Worm (Caenorhabditis elegans) whole organism, L4 larva: ENCODE measurements around the gene stau-1.

Experiments
- F10B5.3 ChIP-seq: sonication (generic microtip); optimal IDR thresholded peaks from 2 replicates; lab custom pipeline; 2016; ENCODE audit warnings: mild to moderate bottlenecking, missing genetic modification characterization, missing compliant biosample characterization
- R02D3.7 ChIP-seq: fragments of 150-350 bp; sonication (generic microtip); optimal IDR thresholded peaks from 3 replicates; lab custom pipeline; 2014; ENCODE audit warnings: missing biosample characterization, missing genetic modification characterization
- Y48G9A.11 ChIP-seq: fragments of 200-800 bp; sonication (Bioruptor generic); IDR thresholded peaks from 2 replicates; pipeline ENCODE4 v1.3.6; 2022; ENCODE audit warnings: missing genetic modification reagents, missing genetic modification characterization, missing compliant biosample characterization
- Y5F2A.4 ChIP-seq: fragments of 200-800 bp; sonication (Bioruptor generic); optimal IDR thresholded peaks from 2 replicates; lab custom pipeline; 2018; ENCODE audit warnings: mild to moderate bottlenecking, missing genetic modification characterization, missing compliant biosample characterization
- Y75B8A.6 ChIP-seq: fragments of 200-800 bp; sonication (Bioruptor generic); IDR thresholded peaks from 2 replicates; pipeline ENCODE4 v1.3.6; 2022; ENCODE audit warnings: missing genetic modification reagents, missing genetic modification characterization, missing compliant biosample characterization
- ama-1 ChIP-seq: fragments of 150-350 bp; optimal IDR thresholded peaks from 2 replicates; lab custom pipeline; 2014; ENCODE audit warnings: inconsistent platforms, mixed read lengths
- arid-1 ChIP-seq: fragments of 200-800 bp; sonication (Bioruptor generic); conservative IDR thresholded peaks from 2 replicates; pipeline ENCODE4 v1.3.6; 2022; ENCODE audit warnings: missing genetic modification reagents, missing genetic modification characterization, missing compliant biosample characterization
- attf-4 ChIP-seq: sonication (generic microtip); optimal IDR thresholded peaks from 3 replicates; lab custom pipeline; 2017; ENCODE audit warnings: missing biosample characterization, missing genetic modification characterization
- ceh-32 ChIP-seq: sonication (generic microtip); optimal IDR thresholded peaks from 2 replicates; lab custom pipeline; 2016; ENCODE audit warnings: mild to moderate bottlenecking, missing genetic modification characterization, missing compliant biosample characterization; ENCODE audit not compliant: poor library complexity
- ces-1 ChIP-seq: fragments of 150-350 bp; sonication (generic microtip); optimal IDR thresholded peaks from 4 replicates; lab custom pipeline; 2014; ENCODE audit warnings: missing biosample characterization, missing genetic modification reagents, missing genetic modification characterization
- ctbp-1 ChIP-seq: fragments of 200-800 bp; sonication (Bioruptor generic); IDR thresholded peaks from 2 replicates; pipeline ENCODE4 v1.3.6; 2022; ENCODE audit warnings: missing genetic modification reagents, missing genetic modification characterization, missing compliant biosample characterization
- daf-12 ChIP-seq: fragments of 150-350 bp; optimal IDR thresholded peaks from 2 replicates; lab custom pipeline; 2014; ENCODE audit warnings: missing biosample characterization, missing genetic modification reagents, missing genetic modification characterization
- daf-19 ChIP-seq: fragments of 200-800 bp; sonication (Bioruptor generic); conservative IDR thresholded peaks from 2 replicates; pipeline ENCODE4 v1.3.6; 2022; ENCODE audit warnings: missing genetic modification characterization, missing compliant biosample characterization
- daf-8 ChIP-seq: fragments of 200-800 bp; sonication (Bioruptor generic); IDR thresholded peaks from 2 replicates; pipeline ENCODE4 v1.3.6; 2022; ENCODE audit warnings: missing genetic modification characterization, missing compliant biosample characterization
- dmd-6 ChIP-seq: fragments of 200-800 bp; sonication (Bioruptor generic); IDR thresholded peaks from 2 replicates; pipeline ENCODE4 v1.3.6; 2022; ENCODE audit warnings: missing genetic modification reagents, missing genetic modification characterization, missing compliant biosample characterization
- duxl-1 ChIP-seq: sonication (generic microtip); optimal IDR thresholded peaks from 2 replicates; lab custom pipeline; 2016; ENCODE audit warnings: mild to moderate bottlenecking, missing genetic modification characterization, moderate library complexity, missing compliant biosample characterization; ENCODE audit not compliant: poor library complexity
- egl-27 ChIP-seq: sonication (generic microtip); optimal IDR thresholded peaks from 3 replicates; lab custom pipeline; 2017; ENCODE audit warnings: missing biosample characterization, missing genetic modification reagents, missing genetic modification characterization
- egl-43 ChIP-seq: fragments of 200-800 bp; sonication (Bioruptor generic); IDR thresholded peaks from 2 replicates; pipeline ENCODE4 v1.3.6; 2022; ENCODE audit warnings: missing genetic modification reagents, missing genetic modification characterization, missing compliant biosample characterization
- fkh-10 ChIP-seq: fragments of 150-350 bp; optimal IDR thresholded peaks from 2 replicates; lab custom pipeline; 2014; ENCODE audit warnings: missing biosample characterization, missing genetic modification reagents, missing genetic modification characterization
- hlh-11 ChIP-seq: fragments of 200-800 bp; sonication (Bioruptor generic); optimal IDR thresholded peaks from 2 replicates; lab custom pipeline; 2018; ENCODE audit warnings: mild to moderate bottlenecking, missing genetic modification characterization, missing compliant biosample characterization
- hlh-30 ChIP-seq: sonication (generic microtip); optimal IDR thresholded peaks from 2 replicates; lab custom pipeline; 2017; ENCODE audit warnings: antibody characterized with exemption, mild to moderate bottlenecking, missing genetic modification characterization, missing compliant biosample characterization; ENCODE audit not compliant: insufficient read depth
- lin-13 ChIP-seq: fragments of 150-350 bp; optimal IDR thresholded peaks from 2 replicates; lab custom pipeline; 2014; ENCODE audit warnings: missing biosample characterization, missing genetic modification reagents, missing genetic modification characterization
- lir-3 ChIP-seq: sonication (generic microtip); optimal IDR thresholded peaks from 2 replicates; lab custom pipeline; 2016; ENCODE audit warnings: mild to moderate bottlenecking, missing genetic modification characterization, missing compliant biosample characterization
- lsy-2 ChIP-seq, 2 experiments: fragments of 150-350 bp in 1 of 2; sonication (generic microtip) in 1 of 2; optimal IDR thresholded peaks; 2 replicates each; lab custom pipeline; 2014 to 2017; ENCODE audit warnings: missing biosample characterization in 2 of 2, missing genetic modification characterization in 2 of 2
- madf-5 ChIP-seq, 2 experiments: fragments of 200-800 bp; sonication (Bioruptor generic); IDR thresholded peaks; 2 replicates each; pipeline ENCODE4 v1.3.6; 2022; ENCODE audit warnings: missing compliant biosample characterization in 2 of 2, missing genetic modification characterization in 2 of 2
- mdl-1 ChIP-seq, 2 experiments: fragments of 150-350 bp in 1 of 2; sonication (generic microtip) in 1 of 2; optimal IDR thresholded peaks; 2 replicates each; lab custom pipeline; 2014 to 2017; ENCODE audit warnings: missing biosample characterization in 2 of 2, missing genetic modification characterization in 2 of 2
- mep-1 ChIP-seq: fragments of 150-350 bp; sonication (generic microtip); optimal IDR thresholded peaks from 3 replicates; lab custom pipeline; 2014; ENCODE audit warnings: missing biosample characterization, missing genetic modification characterization
- nhr-10 ChIP-seq: fragments of 150-350 bp; optimal IDR thresholded peaks from 2 replicates; lab custom pipeline; 2014; ENCODE audit warnings: missing biosample characterization, missing genetic modification characterization
- nhr-102 ChIP-seq: sonication (generic microtip); optimal IDR thresholded peaks from 2 replicates; lab custom pipeline; 2016; ENCODE audit warnings: mild to moderate bottlenecking, missing genetic modification characterization, moderate library complexity, missing compliant biosample characterization
- nhr-11 ChIP-seq: fragments of 150-350 bp; optimal IDR thresholded peaks from 2 replicates; lab custom pipeline; 2014; ENCODE audit warnings: missing biosample characterization, missing genetic modification characterization
- nhr-111 ChIP-seq: fragments of 200-800 bp; sonication (Bioruptor generic); optimal IDR thresholded peaks from 2 replicates; lab custom pipeline; 2018; ENCODE audit warnings: mild to moderate bottlenecking, missing genetic modification characterization, missing compliant biosample characterization
- nhr-237 ChIP-seq: sonication (generic microtip); optimal IDR thresholded peaks from 2 replicates; lab custom pipeline; 2017; ENCODE audit warnings: missing biosample characterization, missing genetic modification characterization
- nhr-28 ChIP-seq: fragments of 150-350 bp; optimal IDR thresholded peaks from 2 replicates; lab custom pipeline; 2014; ENCODE audit warnings: missing biosample characterization, missing genetic modification characterization
- nhr-42 ChIP-seq: fragments of 200-800 bp; sonication (Bioruptor generic); IDR thresholded peaks from 2 replicates; pipeline ENCODE4 v1.3.6; 2022; ENCODE audit warnings: missing genetic modification characterization, missing compliant biosample characterization
- nhr-48 ChIP-seq: sonication (generic microtip); optimal IDR thresholded peaks from 2 replicates; lab custom pipeline; 2016; ENCODE audit warnings: mild to moderate bottlenecking, missing genetic modification characterization, missing compliant biosample characterization
- nhr-6 ChIP-seq: fragments of 150-350 bp; optimal IDR thresholded peaks from 2 replicates; lab custom pipeline; 2014; ENCODE audit warnings: missing biosample characterization, missing genetic modification characterization
- pha-4 ChIP-seq, 2 experiments: fragments of 150-350 bp in 1 of 2; fragments of 200-800 bp in 1 of 2; sonication (Bioruptor generic) in 1 of 2; IDR thresholded peaks in 1 of 2; optimal IDR thresholded peaks in 1 of 2; 2 replicates each; pipeline versions ENCODE4 v1.3.6 to Lab custom; 2014 to 2022; ENCODE audit warnings: missing genetic modification characterization in 2 of 2, missing genetic modification reagents in 2 of 2, missing biosample characterization in 1 of 2, missing compliant biosample characterization in 1 of 2
- php-3 ChIP-seq: fragments of 200-800 bp; sonication (Bioruptor generic); IDR thresholded peaks from 2 replicates; pipeline ENCODE4 v1.3.6; 2022; ENCODE audit warnings: missing genetic modification reagents, missing genetic modification characterization, missing compliant biosample characterization
- pqm-1 ChIP-seq: sonication (generic microtip); optimal IDR thresholded peaks from 2 replicates; lab custom pipeline; 2017; ENCODE audit warnings: missing biosample characterization, missing genetic modification characterization
- skn-1 ChIP-seq: fragments of 150-350 bp; optimal IDR thresholded peaks from 2 replicates; lab custom pipeline; 2014; ENCODE audit warnings: missing biosample characterization, missing genetic modification characterization
- spr-1 ChIP-seq: sonication (generic microtip); optimal IDR thresholded peaks from 2 replicates; lab custom pipeline; 2016; ENCODE audit warnings: mild to moderate bottlenecking, missing genetic modification characterization, missing compliant biosample characterization
- tra-1 ChIP-seq: fragments of 200-800 bp; sonication (Bioruptor generic); IDR thresholded peaks from 2 replicates; pipeline ENCODE4 v1.3.6; 2022; ENCODE audit warnings: missing genetic modification reagents, missing genetic modification characterization, missing compliant biosample characterization
- unc-130 ChIP-seq: sonication (generic microtip); optimal IDR thresholded peaks from 2 replicates; lab custom pipeline; 2016; ENCODE audit warnings: missing genetic modification reagents, missing genetic modification characterization, missing compliant biosample characterization
- zag-1 ChIP-seq: fragments of 150-350 bp; optimal IDR thresholded peaks from 2 replicates; lab custom pipeline; 2014; ENCODE audit warnings: missing biosample characterization, missing genetic modification characterization
- zfp-3 ChIP-seq: fragments of 200-800 bp; sonication (Bioruptor generic); conservative IDR thresholded peaks from 2 replicates; pipeline ENCODE4 v1.3.6; 2022; ENCODE audit warnings: missing genetic modification reagents, missing genetic modification characterization, missing compliant biosample characterization
- ztf-11 ChIP-seq: fragments of 150-350 bp; optimal IDR thresholded peaks from 2 replicates; lab custom pipeline; 2014; ENCODE audit warnings: missing biosample characterization, missing genetic modification characterization

The stau-1 gene

ce11 chrX:1018586-1018985 is 16.5 kb downstream of the stau-1 start (continued):
- no peak for TF ChIP-seq attf-4 (tag; lab: Kevin White, UChicago)
- TF ChIP-seq lsy-2 (tag; optimal IDR thresholded peaks at IDR 0.05; lab: Kevin White, UChicago), result peak in 1 of 2 experiments; percentile 6
- TF ChIP-seq pha-4 (GFP tag; IDR thresholded peaks at IDR 0.05; lab: Robert Waterston, UW), result no peak
- TF ChIP-seq pha-4 (tag; optimal IDR thresholded peaks at IDR 0.05; lab: Kevin White, UChicago), result no peak
- no peak for TF ChIP-seq ztf-11 (tag; lab: Kevin White, UChicago)
- TF ChIP-seq Y5F2A.4, result no peak
- TF ChIP-seq ceh-32 (tag; lab: Kevin White, UChicago), result no peak
- TF ChIP-seq hlh-30, result peak; percentile 19
- TF ChIP-seq mdl-1 (tag; optimal IDR thresholded peaks at IDR 0.05; lab: Kevin White, UChicago), result peak in 1 of 2 experiments; percentile 9
- no peak for TF ChIP-seq nhr-11
- no peak for TF ChIP-seq Y48G9A.11 (GFP tag; lab: Robert Waterston, UW)
- TF ChIP-seq nhr-102 (tag; lab: Kevin White, UChicago), result no peak
- no peak for TF ChIP-seq php-3
- no peak for TF ChIP-seq lin-13 (GFP tag; lab: Kevin White, UChicago)
- TF ChIP-seq daf-12 (tag; lab: Kevin White, UChicago), result no peak
- peak; percentile 2 for TF ChIP-seq hlh-11 (tag; lab: Kevin White, UChicago)
- no peak for TF ChIP-seq dmd-6 (GFP tag; lab: Robert Waterston, UW)
- TF ChIP-seq nhr-28 (tag; lab: Kevin White, UChicago), result no peak
- no peak for TF ChIP-seq duxl-1
- TF ChIP-seq nhr-6 (tag; lab: Kevin White, UChicago), result no peak
- no peak for TF ChIP-seq egl-43
- TF ChIP-seq ctbp-1 (GFP tag; lab: Robert Waterston, UW), result peak; percentile 67; the same call in 1 of the 2 replicates
- no peak for TF ChIP-seq Y75B8A.6 (GFP tag; lab: Robert Waterston, UW)
- TF ChIP-seq nhr-10 (tag; lab: Kevin White, UChicago), result no peak
- no peak for TF ChIP-seq skn-1 (tag; lab: Kevin White, UChicago)
- no peak for TF ChIP-seq madf-5 (GFP tag; IDR thresholded peaks at IDR 0.05; lab: Robert Waterston, UW)

- TF ChIP-seq F10B5.3 (tag; lab: Kevin White, UChicago) (no peak), hlh-30 (no peak)
These were observed 17.6 kb downstream of the stau-1 start, which contains the start of the genes F55A4.13 and nlf-1 for ce11 chrX:1017456-1017855. F55A4.13 (minus strand) TSS chrX:1017556. nlf-1 (minus strand) TSS chrX:1017567.

ce11 chrX:1014708-1015107 is 20.4 kb downstream of the stau-1 start:
- TF ChIP-seq ces-1 (GFP tag; lab: Kevin White, UChicago), result peak; percentile 36
- TF ChIP-seq R02D3.7 (tag; lab: Kevin White, UChicago), result no peak
- peak; percentile 89 for TF ChIP-seq fkh-10 (GFP tag; lab: Kevin White, UChicago)
- TF ChIP-seq ctbp-1 (GFP tag; lab: Robert Waterston, UW), result peak; percentile 41; the same call in 1 of the 2 replicates
- TF ChIP-seq, all 104 proteins: peak for 3

ce11 chrX:1012385-1012866 is 22.7 kb downstream of the stau-1 start:
- TF ChIP-seq mep-1 (peak; percentile 28), zag-1 (tag; lab: Kevin White, UChicago) (no peak), attf-4 (tag; lab: Kevin White, UChicago) (no peak), daf-19 (GFP tag; lab: Robert Waterston, UW) (no peak), unc-130 (GFP tag; lab: Kevin White, UChicago) (no peak), R02D3.7 (tag; lab: Kevin White, UChicago) (no peak), ces-1 (GFP tag; lab: Kevin White, UChicago) (no peak), nhr-237 (tag; lab: Kevin White, UChicago) (no peak), zfp-3 (peak; percentile 91), ama-1 (lab: Kevin White, UChicago) (peak; percentile 65), nhr-42 (GFP tag; lab: Robert Waterston, UW) (peak; percentile 40; the same call in 1 of the 2 replicates), nhr-48 (no peak), skn-1 (tag; lab: Kevin White, UChicago) (no peak), daf-8 (GFP tag; lab: Robert Waterston, UW) (no peak), nhr-111 (GFP tag; lab: Kevin White, UChicago) (no peak), pqm-1 (tag; lab: Kevin White, UChicago) (no peak), spr-1 (tag; lab: Kevin White, UChicago) (no peak), Y75B8A.6 (GFP tag; lab: Robert Waterston, UW) (no peak), lir-3 (no peak), arid-1 (GFP tag; lab: Robert Waterston, UW) (no peak), nhr-6 (tag; lab: Kevin White, UChicago) (no peak), tra-1 (GFP tag; lab: Robert Waterston, UW) (0 out of 2 replicates have a peak, but pooled peaks have one; percentile 32), egl-27 (tag; lab: Kevin White, UChicago) (no peak)
